Fruit fly (Drosophila melanogaster) whole organism, embryonic: ENCODE results near the gene mmd.
A peak's percentile ranks its signal among the peaks of the same experiment; 100 is the strongest.

Experiments used
- CG10979 ChIP-seq: fragments of 200-800 bp; sonication (Bioruptor generic); optimal IDR thresholded peaks from 2 replicates; lab custom pipeline; 2018; ENCODE audit warnings: missing biosample characterization, mild to moderate bottlenecking, missing genetic modification characterization, moderate library complexity
- CG11093 ChIP-seq: fragments of 200-800 bp; sonication (Bioruptor generic); IDR thresholded peaks from 3 replicates; pipeline ENCODE4 v1.3.6; 2022; ENCODE audit warnings: missing biosample characterization, missing genetic modification characterization
- CG12391 ChIP-seq: fragments of 200-800 bp; sonication (Bioruptor generic); optimal IDR thresholded peaks from 3 replicates; lab custom pipeline; 2018; ENCODE audit warnings: missing biosample characterization, mild to moderate bottlenecking, missing genetic modification characterization, moderate library complexity
- CG12942 ChIP-seq: fragments of 200-800 bp; sonication (Bioruptor generic); optimal IDR thresholded peaks from 3 replicates; lab custom pipeline; 2016; ENCODE audit warnings: missing biosample characterization, missing genetic modification characterization
- CG13296 ChIP-seq: fragments of 200-800 bp; sonication (Bioruptor generic); optimal IDR thresholded peaks from 3 replicates; lab custom pipeline; 2018; ENCODE audit warnings: missing biosample characterization, mild to moderate bottlenecking, missing genetic modification characterization
- CG14050 ChIP-seq: fragments of 200-800 bp; sonication (Bioruptor generic); IDR thresholded peaks from 3 replicates; pipeline ENCODE4 v1.3.6; 2022; ENCODE audit warnings: missing biosample characterization, missing genetic modification characterization
- CG16813 ChIP-seq: fragments of 200-800 bp; sonication (Bioruptor generic); IDR thresholded peaks from 3 replicates; pipeline ENCODE4 v1.3.6; 2022; ENCODE audit warnings: missing biosample characterization, missing genetic modification characterization; ENCODE audit not compliant: partially characterized antibody
- CG17385 ChIP-seq: fragments of 200-800 bp; sonication (Bioruptor generic); optimal IDR thresholded peaks from 3 replicates; lab custom pipeline; 2018; ENCODE audit warnings: missing biosample characterization, mild to moderate bottlenecking, missing genetic modification characterization
- CG1792 ChIP-seq: fragments of 200-800 bp; sonication (Bioruptor generic); optimal IDR thresholded peaks from 2 replicates; lab custom pipeline; 2016; ENCODE audit warnings: missing biosample characterization, missing genetic modification characterization
- CG18619 ChIP-seq: fragments of 200-800 bp; sonication (Bioruptor generic); optimal IDR thresholded peaks from 3 replicates; lab custom pipeline; 2017; ENCODE audit warnings: missing biosample characterization, mild to moderate bottlenecking, missing genetic modification characterization
- CG2199 ChIP-seq: fragments of 200-800 bp; sonication (Bioruptor generic); IDR thresholded peaks from 3 replicates; pipeline ENCODE4 v1.3.6; 2022; ENCODE audit warnings: missing biosample characterization, missing genetic modification characterization
- CG34224 ChIP-seq: fragments of 200-800 bp; sonication (Bioruptor generic); IDR thresholded peaks from 3 replicates; pipeline ENCODE4 v1.3.6; 2022; ENCODE audit warnings: missing biosample characterization, missing genetic modification characterization; ENCODE audit not compliant: partially characterized antibody
- CG34376 ChIP-seq: fragments of 200-800 bp; sonication (Bioruptor generic); optimal IDR thresholded peaks from 2 replicates; lab custom pipeline; 2018; ENCODE audit warnings: missing biosample characterization, mild to moderate bottlenecking, missing genetic modification characterization
- CG7271 ChIP-seq: fragments of 200-800 bp; sonication (Bioruptor generic); optimal IDR thresholded peaks from 2 replicates; lab custom pipeline; 2018; ENCODE audit warnings: missing biosample characterization, mild to moderate bottlenecking, missing genetic modification characterization, moderate library complexity
- CG7839 ChIP-seq: fragments of 200-800 bp; sonication (Bioruptor generic); optimal IDR thresholded peaks from 3 replicates; lab custom pipeline; 2018; ENCODE audit warnings: missing biosample characterization, mild to moderate bottlenecking, missing genetic modification characterization, moderate library complexity
- CG9437 ChIP-seq: fragments of 200-800 bp; sonication (Bioruptor generic); optimal IDR thresholded peaks from 2 replicates; lab custom pipeline; 2018; ENCODE audit warnings: missing biosample characterization, mild to moderate bottlenecking, missing genetic modification characterization
- Deaf1 ChIP-seq: fragments of 200-800 bp; optimal IDR thresholded peaks from 3 replicates; lab custom pipeline; 2019; ENCODE audit warnings: missing biosample characterization, mild to moderate bottlenecking, missing genetic modification characterization, moderate library complexity
- Dll ChIP-seq: fragments of 200-800 bp; sonication (Bioruptor generic); IDR thresholded peaks from 4 replicates; pipeline ENCODE4 v1.3.6; 2022; ENCODE audit warnings: missing biosample characterization, missing genetic modification characterization; ENCODE audit not compliant: partially characterized antibody
- Doc2 ChIP-seq: fragments of 200-800 bp; sonication (Bioruptor generic); IDR thresholded peaks from 2 replicates; pipeline ENCODE4 v1.3.6; 2022; ENCODE audit warnings: missing biosample characterization, missing genetic modification characterization
- Dref ChIP-seq: fragments of 200-800 bp; sonication (Bioruptor generic); IDR thresholded peaks from 2 replicates; pipeline ENCODE4 v1.3.6; 2022; ENCODE audit warnings: missing biosample characterization, missing genetic modification characterization
- Gsc ChIP-seq: fragments of 200-800 bp; sonication (Bioruptor generic); IDR thresholded peaks from 2 replicates; pipeline ENCODE4 v1.3.6; 2022; ENCODE audit warnings: missing biosample characterization, missing genetic modification characterization
- Myb ChIP-seq: fragments of 200-800 bp; sonication (Bioruptor generic); optimal IDR thresholded peaks from 2 replicates; lab custom pipeline; 2016; ENCODE audit warnings: missing biosample characterization, missing genetic modification characterization
- Nf-YB ChIP-seq: fragments of 200-800 bp; sonication (Bioruptor generic); optimal IDR thresholded peaks from 3 replicates; lab custom pipeline; 2019; ENCODE audit warnings: missing biosample characterization, mild to moderate bottlenecking, missing genetic modification characterization, moderate library complexity
- Opbp ChIP-seq: fragments of 200-800 bp; sonication (Bioruptor generic); IDR thresholded peaks from 3 replicates; pipeline ENCODE4 v1.3.6; 2022; ENCODE audit warnings: missing biosample characterization, missing genetic modification characterization; ENCODE audit not compliant: partially characterized antibody
- Six4 ChIP-seq: fragments of 200-800 bp; sonication (Bioruptor generic); optimal IDR thresholded peaks from 2 replicates; lab custom pipeline; 2016; ENCODE audit warnings: missing biosample characterization, missing genetic modification characterization
- ash1 ChIP-seq: fragments of 200-800 bp; sonication (Bioruptor generic); optimal IDR thresholded peaks from 2 replicates; lab custom pipeline; 2018; ENCODE audit warnings: missing biosample characterization, mild to moderate bottlenecking, missing genetic modification characterization
- bbx ChIP-seq: fragments of 200-800 bp; sonication (Bioruptor generic); IDR thresholded peaks from 2 replicates; pipeline ENCODE4 v1.3.6; 2022; ENCODE audit warnings: missing biosample characterization, missing genetic modification characterization; ENCODE audit not compliant: partially characterized antibody
- gce ChIP-seq: fragments of 200-800 bp; sonication (Bioruptor generic); IDR thresholded peaks from 3 replicates; pipeline ENCODE4 v1.3.6; 2022; ENCODE audit warnings: missing biosample characterization, missing genetic modification characterization
- gcm2 ChIP-seq: fragments of 200-800 bp; sonication (Bioruptor generic); optimal IDR thresholded peaks from 2 replicates; lab custom pipeline; 2016; ENCODE audit warnings: missing biosample characterization, missing genetic modification characterization
- gfzf ChIP-seq: fragments of 200-800 bp; sonication (Bioruptor generic); optimal IDR thresholded peaks from 2 replicates; lab custom pipeline; 2016; ENCODE audit warnings: missing biosample characterization, mild to moderate bottlenecking, missing genetic modification characterization, moderate library complexity
- hb ChIP-seq: fragments of 200-800 bp; sonication (Bioruptor generic); IDR thresholded peaks from 3 replicates; pipeline ENCODE4 v1.3.6; 2022; ENCODE audit warnings: missing biosample characterization, missing genetic modification characterization; ENCODE audit not compliant: partially characterized antibody
- inv ChIP-seq: fragments of 200-800 bp; sonication (Bioruptor generic); IDR thresholded peaks from 2 replicates; pipeline ENCODE4 v1.3.6; 2022; ENCODE audit warnings: missing biosample characterization, missing genetic modification characterization; ENCODE audit not compliant: partially characterized antibody
- ken ChIP-seq: fragments of 200-800 bp; sonication (Bioruptor generic); IDR thresholded peaks from 3 replicates; pipeline ENCODE4 v1.3.6; 2022; ENCODE audit warnings: missing biosample characterization, missing genetic modification characterization
- lab ChIP-seq: fragments of 200-800 bp; sonication (Bioruptor generic); optimal IDR thresholded peaks from 3 replicates; lab custom pipeline; 2017; ENCODE audit warnings: missing biosample characterization, missing genetic modification characterization, mild to moderate bottlenecking, moderate library complexity, missing genetic modification reagents
- nom ChIP-seq: fragments of 200-800 bp; sonication (Bioruptor generic); optimal IDR thresholded peaks from 2 replicates; lab custom pipeline; 2017; ENCODE audit warnings: missing biosample characterization, missing genetic modification characterization, mild to moderate bottlenecking, moderate library complexity, missing genetic modification reagents
- row ChIP-seq: fragments of 200-800 bp; sonication (Bioruptor generic); IDR thresholded peaks from 3 replicates; pipeline ENCODE4 v1.3.6; 2022; ENCODE audit warnings: missing biosample characterization, missing genetic modification characterization
- sqz ChIP-seq: fragments of 200-800 bp; sonication (Bioruptor generic); optimal IDR thresholded peaks from 3 replicates; lab custom pipeline; 2018; ENCODE audit warnings: missing biosample characterization, mild to moderate bottlenecking, missing genetic modification characterization
- trh ChIP-seq: fragments of 200-800 bp; sonication (Bioruptor generic); optimal IDR thresholded peaks from 2 replicates; lab custom pipeline; 2016; ENCODE audit warnings: missing biosample characterization, missing genetic modification characterization

The mmd gene

DNA sequence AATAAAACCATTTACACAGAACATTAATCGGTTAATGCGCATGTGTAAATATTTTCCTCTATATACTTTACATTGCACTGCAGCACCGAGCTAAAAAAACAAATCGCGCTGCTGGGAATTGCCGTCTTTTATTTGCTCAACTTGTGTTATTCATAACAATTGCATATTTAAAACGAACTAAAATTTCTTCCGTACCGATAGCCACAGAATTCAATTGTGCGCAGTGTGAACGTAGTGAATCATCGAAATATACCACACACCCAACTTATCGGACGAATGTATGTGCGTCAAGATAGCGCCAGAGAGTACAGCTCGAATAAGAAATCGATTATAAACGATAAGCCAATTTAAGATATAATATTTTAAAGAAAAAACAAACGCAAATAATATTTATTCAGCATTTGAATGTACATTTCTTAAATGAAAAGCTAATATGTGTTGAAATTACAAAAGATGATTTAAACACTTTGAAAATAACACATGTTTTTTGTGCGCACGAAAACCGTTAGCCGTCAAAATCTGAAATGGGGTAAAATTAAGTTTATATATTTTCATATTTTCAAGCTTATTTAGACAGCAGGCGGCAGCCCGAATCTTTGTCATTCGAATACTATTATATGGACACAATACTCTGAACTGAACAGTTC, 32.7 kb upstream of the mmd start, which contains the start of the genes vap and CG12698 (continued):
- TF ChIP-seq row (GFP tag; lab: Robert Waterston, UW) (peak; percentile 50), CG11093 (no peak), CG34224 (GFP tag; lab: Robert Waterston, UW) (peak; percentile 35; the same call in 1 of the 3 replicates), Dll (GFP tag; lab: Robert Waterston, UW) (peak; percentile 64), ken (GFP tag; lab: Robert Waterston, UW) (no peak), CG16813 (GFP tag; lab: Robert Waterston, UW) (peak; percentile 75), Gsc (GFP tag; lab: Robert Waterston, UW) (no peak), CG13296 (GFP tag; lab: Kevin White, UChicago) (no peak), gcm2 (GFP tag; lab: Kevin White, UChicago) (no peak), CG9437 (GFP tag; lab: Kevin White, UChicago) (no peak), Nf-YB (GFP tag; lab: Kevin White, UChicago) (no peak), Six4 (GFP tag; lab: Kevin White, UChicago) (no peak), Opbp (GFP tag; lab: Robert Waterston, UW) (peak; percentile 68; the same call in 2 of the 3 replicates), Myb (GFP tag; lab: Kevin White, UChicago) (peak; percentile 87), CG1792 (GFP tag; lab: Kevin White, UChicago) (no peak), CG12391 (tag; lab: Kevin White, UChicago) (peak; percentile 43), Dref (GFP tag; lab: Robert Waterston, UW) (peak; percentile 86), CG7839 (tag; lab: Kevin White, UChicago) (no peak), CG18619 (no peak), ash1 (GFP tag; lab: Kevin White, UChicago) (no peak), CG7271 (tag; lab: Kevin White, UChicago) (no peak), CG17385 (GFP tag; lab: Kevin White, UChicago) (no peak), trh (no peak), bbx (GFP tag; lab: Robert Waterston, UW) (peak; percentile 64), lab (GFP tag; lab: Kevin White, UChicago) (no peak), CG14050 (GFP tag; lab: Robert Waterston, UW) (no peak), Doc2 (GFP tag; lab: Robert Waterston, UW) (no peak), hb (GFP tag; lab: Robert Waterston, UW) (0 out of 3 replicates have a peak, but pooled peaks have one; percentile 14), inv (GFP tag; lab: Robert Waterston, UW) (peak; percentile 71), CG12942 (GFP tag; lab: Kevin White, UChicago) (no peak)

DNA sequence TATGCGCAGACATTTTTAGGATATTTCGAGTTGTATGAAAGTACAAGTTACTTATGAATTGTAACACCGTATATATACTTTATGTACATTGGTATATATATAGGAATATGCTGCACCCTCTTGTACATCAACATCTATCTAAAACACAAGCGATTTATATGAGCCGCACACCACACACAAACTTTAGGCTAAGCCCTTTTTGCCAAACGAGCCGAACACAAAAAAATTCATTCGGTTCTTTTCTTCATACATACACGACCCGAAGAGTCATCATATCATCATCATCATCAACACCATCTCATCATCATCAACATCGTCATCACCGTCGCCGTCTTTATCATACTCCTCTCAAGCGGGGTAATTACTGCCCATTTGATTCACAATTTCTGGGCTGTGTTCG, 32.1 kb upstream of the mmd start:
- TF ChIP-seq gfzf (GFP tag; lab: Kevin White, UChicago) (no peak), gce (no peak), sqz (peak; percentile 55), CG34376 (GFP tag; lab: Kevin White, UChicago) (peak; percentile 11), CG10979 (tag; lab: Kevin White, UChicago) (peak; percentile 7), nom (GFP tag; lab: Kevin White, UChicago) (peak; percentile 7), CG2199 (GFP tag; lab: Robert Waterston, UW) (peak; percentile 55; the same call in 2 of the 3 replicates), Deaf1 (tag; lab: Kevin White, UChicago) (peak; percentile 97)
